Worm (Caenorhabditis elegans) whole organism, L4/young adult: ENCODE data around the gene dlc-4.

Source experiments
- W03F9.2 ChIP-seq: fragments of 150-350 bp; optimal IDR thresholded peaks from 2 replicates; lab custom pipeline; 2014; ENCODE audit warnings: missing biosample characterization, missing genetic modification characterization
- dao-5 ChIP-seq: sonication (generic microtip); optimal IDR thresholded peaks from 2 replicates; lab custom pipeline; 2016; ENCODE audit warnings: missing genotype, missing genetic modification characterization, moderate library complexity, missing compliant biosample characterization
- him-1 ChIP-seq: sonication (generic microtip); optimal IDR thresholded peaks from 2 replicates; lab custom pipeline; 2016; ENCODE audit warnings: missing genotype, missing genetic modification reagents, missing genetic modification characterization, missing compliant biosample characterization

DNA sequence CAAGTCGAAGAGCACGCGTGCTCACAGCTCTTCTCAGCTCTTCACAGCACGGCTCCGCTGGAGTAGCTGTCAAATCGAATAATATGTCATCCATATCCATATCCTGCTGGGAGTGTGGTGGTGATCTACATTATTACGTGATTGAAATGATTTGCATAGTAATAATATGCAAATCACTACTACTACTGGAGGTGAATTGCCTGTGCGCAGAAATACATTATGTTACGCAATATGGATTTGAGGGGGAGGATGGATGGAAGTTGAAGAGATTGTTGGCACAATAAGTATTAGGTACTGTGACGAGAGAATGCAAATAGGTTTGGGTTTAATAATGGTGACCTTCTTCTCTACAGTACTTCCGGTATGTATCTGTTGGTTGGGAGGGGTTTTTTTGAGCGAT, 39.8 kb upstream of the dlc-4 start:
- TF ChIP-seq dao-5 (tag; lab: Kevin White, UChicago) (no peak), him-1 (tag; lab: Kevin White, UChicago) (no peak), W03F9.2 (tag; lab: Kevin White, UChicago) (no peak)
